Worm (Caenorhabditis elegans): ENCODE measurements around the gene T23F11.6.
A peak's percentile ranks its signal among the peaks of the same experiment; 100 is the strongest.

The T23F11.6 gene

ce11 chrIII:4628165-4628564, 19.6 kb downstream of the T23F11.6 start, which contains the start of gene clec-151:
clec-151 (plus strand) TSS chrIII:4628465.
- no peak for TF ChIP-seq hlh-8 (tag; optimal IDR thresholded peaks at IDR 0.05)
- TF ChIP-seq odd-2 (tag; optimal IDR thresholded peaks at IDR 0.05), result no peak
- no peak for TF ChIP-seq Y22D7AL.16 (tag; optimal IDR thresholded peaks at IDR 0.05)
- no peak for TF ChIP-seq fax-1 (tag; optimal IDR thresholded peaks at IDR 0.05)
- no peak for TF ChIP-seq F13H6.1 (tag; optimal IDR thresholded peaks at IDR 0.05)
- no peak for TF ChIP-seq unc-3 (GFP tag; conservative IDR thresholded peaks at IDR 0.05)
- TF ChIP-seq unc-3 (tag; optimal IDR thresholded peaks at IDR 0.05), result no peak
- no peak for TF ChIP-seq sox-4 (tag; optimal IDR thresholded peaks at IDR 0.05)
- no peak for TF ChIP-seq eyg-1 (tag; optimal IDR thresholded peaks at IDR 0.05)
- TF ChIP-seq T23F11.4 (GFP tag; optimal IDR thresholded peaks at IDR 0.05), result no peak
- TF ChIP-seq npax-4 (tag; optimal IDR thresholded peaks at IDR 0.05), result no peak
- TF ChIP-seq ceh-14 (tag; optimal IDR thresholded peaks at IDR 0.05), result no peak
- no peak for TF ChIP-seq elt-4 (tag; optimal IDR thresholded peaks at IDR 0.05)
- no peak for TF ChIP-seq ceh-31 (tag; optimal IDR thresholded peaks at IDR 0.05)

- TF ChIP-seq ceh-6 (GFP tag; optimal IDR thresholded peaks at IDR 0.05), result peak; percentile 42
- peak; percentile 2 for TF ChIP-seq unc-42 (tag; optimal IDR thresholded peaks at IDR 0.05)
- no peak for TF ChIP-seq hlh-15 (tag; optimal IDR thresholded peaks at IDR 0.05)
- peak; percentile 45 for TF ChIP-seq C38D4.7 (GFP tag; optimal IDR thresholded peaks at IDR 0.05)
- no peak for TF ChIP-seq mec-3 (tag; optimal IDR thresholded peaks at IDR 0.05; ENCODE audit: borderline replicate concordance)
- TF ChIP-seq gmeb-2 (tag; optimal IDR thresholded peaks at IDR 0.05), result peak; percentile 28
- no peak for TF ChIP-seq C08G9.2 (tag; optimal IDR thresholded peaks at IDR 0.05)
- peak; percentile 61 for TF ChIP-seq ceh-19 (GFP tag; optimal IDR thresholded peaks at IDR 0.05)
- peak; percentile 46 for TF ChIP-seq K02D7.2 (tag; optimal IDR thresholded peaks at IDR 0.05)
- TF ChIP-seq ref-2 (tag; optimal IDR thresholded peaks at IDR 0.05), result no peak
Measured at ce11 chrIII:4626148-4626922, 21.4 kb downstream of the T23F11.6 start.

DNA sequence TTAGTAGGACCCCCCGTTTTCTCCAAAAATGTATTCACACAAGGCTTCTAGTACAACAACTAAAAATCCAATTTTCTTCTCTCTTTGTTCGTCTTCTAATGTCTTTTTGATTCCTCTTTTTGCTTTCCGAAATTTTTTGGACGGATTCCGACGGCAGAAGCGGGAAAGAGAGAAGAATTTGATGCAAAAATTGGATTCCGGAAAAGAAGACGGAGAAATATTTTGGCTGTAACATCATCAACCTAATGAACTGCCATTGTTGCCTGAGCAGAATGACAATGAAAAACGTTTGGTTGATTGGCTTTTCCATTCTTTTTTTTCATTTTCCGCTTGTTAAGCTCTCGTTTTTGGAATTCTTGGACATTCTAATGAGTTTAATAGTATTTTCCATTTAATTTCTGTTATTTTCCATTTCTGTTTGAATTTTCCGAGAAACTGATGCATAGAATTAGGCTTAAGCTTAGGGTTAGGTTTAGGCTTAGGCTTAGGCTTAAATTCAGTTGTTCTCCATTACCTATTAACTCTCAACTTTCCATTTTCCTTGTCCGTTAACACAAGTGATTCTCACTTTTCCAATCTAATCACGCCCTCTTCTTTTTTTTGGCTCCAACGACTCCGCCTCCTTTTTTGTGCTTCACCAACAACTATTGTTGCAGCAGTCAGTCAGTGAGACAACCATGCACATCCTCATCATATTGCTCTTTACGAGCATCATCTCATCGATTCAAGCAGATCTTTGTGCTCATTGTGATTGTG, 25.2 kb downstream of the T23F11.6 start, which contains the start of gene lron-5:
TSS of gene lron-5 (plus strand) at position 655 of the 756 bp plus-strand sequence.
- TF ChIP-seq unc-42 (tag; optimal IDR thresholded peaks at IDR 0.05) (peak; percentile 45), hlh-15 (tag; optimal IDR thresholded peaks at IDR 0.05) (no peak)

DNA sequence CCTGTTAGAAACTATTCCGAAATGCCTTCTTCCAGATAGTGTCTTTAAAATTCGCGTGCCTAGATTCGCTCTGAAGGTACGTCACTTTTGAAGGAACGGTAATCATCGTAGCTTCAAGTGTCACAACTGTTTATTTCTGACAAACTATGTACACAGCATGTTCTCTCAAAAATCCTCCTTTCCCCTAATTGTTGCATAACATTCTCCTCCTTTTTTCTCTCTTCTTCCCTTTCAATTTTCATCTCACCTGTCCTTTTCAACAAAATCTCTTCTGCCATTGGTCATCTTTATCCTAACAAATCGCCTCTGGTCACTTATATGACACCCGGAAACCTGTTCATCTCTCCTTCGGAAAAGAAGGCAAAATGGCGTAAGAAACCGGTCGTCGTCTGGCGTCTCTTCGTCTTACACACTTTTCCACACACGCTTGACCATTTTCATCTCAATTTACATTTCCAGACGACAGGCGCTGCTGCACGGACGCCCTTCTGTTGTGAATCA, 31.6 kb downstream of the T23F11.6 start, which contains the start of gene lips-3:
TSS of gene lips-3 (plus strand) at position 458 of the 501 bp plus-strand sequence.
- TF ChIP-seq hlh-6 (tag; optimal IDR thresholded peaks at IDR 0.05), result no peak
- TF ChIP-seq F13H6.1 (tag; optimal IDR thresholded peaks at IDR 0.05), result peak; percentile 1
- TF ChIP-seq dmd-4 (tag; optimal IDR thresholded peaks at IDR 0.05; ENCODE audit: borderline replicate concordance), result no peak
- no peak for TF ChIP-seq T23F11.4 (GFP tag; optimal IDR thresholded peaks at IDR 0.05)

ce11 chrIII:4612334-4612953, 35.3 kb downstream of the T23F11.6 start, which contains the start of gene sel-2:
sel-2 (minus strand) TSS chrIII:4612384.
- TF ChIP-seq unc-42 (tag; optimal IDR thresholded peaks at IDR 0.05), result peak; percentile 74
- TF ChIP-seq npax-4 (tag; optimal IDR thresholded peaks at IDR 0.05), result no peak
- peak; percentile 67 for TF ChIP-seq ceh-31 (tag; optimal IDR thresholded peaks at IDR 0.05)
- no peak for TF ChIP-seq tbx-7 (tag; optimal IDR thresholded peaks at IDR 0.05)
- TF ChIP-seq pha-2 (tag; optimal IDR thresholded peaks at IDR 0.05), result no peak
- peak; percentile 54 for TF ChIP-seq nfya-1 (tag; optimal IDR thresholded peaks at IDR 0.05)
- TF ChIP-seq ama-1 (optimal IDR thresholded peaks at IDR 0.05), result no peak
- TF ChIP-seq ref-2 (tag; optimal IDR thresholded peaks at IDR 0.05), result no peak
- no peak for TF ChIP-seq T23F11.4 (GFP tag; optimal IDR thresholded peaks at IDR 0.05)
- no peak for TF ChIP-seq ceh-22 (tag; optimal IDR thresholded peaks at IDR 0.05)
- no peak for TF ChIP-seq che-1 (tag; optimal IDR thresholded peaks at IDR 0.05)
- no peak for TF ChIP-seq pat-9 (tag; optimal IDR thresholded peaks at IDR 0.05)
- TF ChIP-seq ceh-6 (GFP tag; optimal IDR thresholded peaks at IDR 0.05), result no peak
- TF ChIP-seq hlh-13 (GFP tag; optimal IDR thresholded peaks at IDR 0.05), result no peak
- no peak for TF ChIP-seq C08G9.2 (tag; optimal IDR thresholded peaks at IDR 0.05)
- TF ChIP-seq ceh-18 (tag; optimal IDR thresholded peaks at IDR 0.05), result no peak
- no peak for TF ChIP-seq dve-1 (tag; optimal IDR thresholded peaks at IDR 0.05)
- peak; percentile 49 for TF ChIP-seq tbx-2 (tag; optimal IDR thresholded peaks at IDR 0.05)
- no peak for TF ChIP-seq nhr-232 (tag; optimal IDR thresholded peaks at IDR 0.05)
- TF ChIP-seq odd-2 (tag; optimal IDR thresholded peaks at IDR 0.05), result no peak
- no peak for TF ChIP-seq Y22D7AL.16 (tag; optimal IDR thresholded peaks at IDR 0.05)
- no peak for TF ChIP-seq elt-2 (tag; optimal IDR thresholded peaks at IDR 0.05)
- no peak for TF ChIP-seq madf-2 (tag; optimal IDR thresholded peaks at IDR 0.05)
